Worm (Caenorhabditis elegans) whole organism, early embryonic: ENCODE data around the gene lgc-29.

Experiments
- B0310.2 ChIP-seq: sonication (generic microtip); optimal IDR thresholded peaks from 2 replicates; lab custom pipeline; 2016; ENCODE audit warnings: mild to moderate bottlenecking, missing genetic modification characterization, missing compliant biosample characterization
- F13C5.2 ChIP-seq: sonication (generic microtip); optimal IDR thresholded peaks from 2 replicates; lab custom pipeline; 2017; ENCODE audit warnings: mild to moderate bottlenecking, missing genetic modification characterization, inconsistent platforms, missing compliant biosample characterization
- aly-1 ChIP-seq: sonication (generic microtip); optimal IDR thresholded peaks from 2 replicates; lab custom pipeline; 2016; ENCODE audit warnings: missing genetic modification characterization, missing compliant biosample characterization
- ama-1 ChIP-seq: fragments of 150-350 bp; optimal IDR thresholded peaks from 2 replicates; lab custom pipeline; 2014
- ceh-36 ChIP-seq: sonication (generic microtip); optimal IDR thresholded peaks from 2 replicates; lab custom pipeline; 2016; ENCODE audit warnings: missing genetic modification characterization, inconsistent platforms, missing compliant biosample characterization
- ets-7 ChIP-seq: sonication (generic microtip); optimal IDR thresholded peaks from 2 replicates; lab custom pipeline; 2016; ENCODE audit warnings: missing genotype, missing genetic modification characterization, missing compliant biosample characterization
- flt-1 ChIP-seq: fragments of 200-800 bp; sonication (Bioruptor generic); IDR thresholded peaks from 2 replicates; pipeline ENCODE4 v1.3.6; 2022; ENCODE audit warnings: missing genetic modification characterization, missing compliant biosample characterization
- hmbx-1 ChIP-seq: sonication (generic microtip); optimal IDR thresholded peaks from 2 replicates; lab custom pipeline; 2016; ENCODE audit warnings: mild to moderate bottlenecking, missing genetic modification characterization, missing compliant biosample characterization
- hmg-4 ChIP-seq: fragments of 200-800 bp; sonication (Bioruptor generic); optimal IDR thresholded peaks from 2 replicates; lab custom pipeline; 2018; ENCODE audit warnings: mild to moderate bottlenecking, missing genetic modification characterization, missing compliant biosample characterization
- hnd-1 ChIP-seq: sonication (generic microtip); optimal IDR thresholded peaks from 2 replicates; lab custom pipeline; 2016; ENCODE audit warnings: missing genetic modification characterization, missing compliant biosample characterization
- pes-1 ChIP-seq: fragments of 200-800 bp; sonication (Bioruptor generic); IDR thresholded peaks from 2 replicates; pipeline ENCODE4 v1.3.6; 2022; ENCODE audit warnings: missing genetic modification reagents, missing genetic modification characterization, missing compliant biosample characterization
- scrt-1 ChIP-seq: fragments of 200-800 bp; sonication (Bioruptor generic); IDR thresholded peaks from 2 replicates; pipeline ENCODE4 v1.3.6; 2022; ENCODE audit warnings: missing genetic modification characterization, missing compliant biosample characterization
- sea-1 ChIP-seq: fragments of 200-800 bp; sonication (Bioruptor generic); conservative IDR thresholded peaks from 2 replicates; pipeline ENCODE4 v1.3.6; 2022; ENCODE audit warnings: missing genetic modification characterization, missing compliant biosample characterization
- tra-4 ChIP-seq: sonication (generic microtip); optimal IDR thresholded peaks from 2 replicates; lab custom pipeline; 2017; ENCODE audit warnings: missing genetic modification characterization, missing compliant biosample characterization

DNA sequence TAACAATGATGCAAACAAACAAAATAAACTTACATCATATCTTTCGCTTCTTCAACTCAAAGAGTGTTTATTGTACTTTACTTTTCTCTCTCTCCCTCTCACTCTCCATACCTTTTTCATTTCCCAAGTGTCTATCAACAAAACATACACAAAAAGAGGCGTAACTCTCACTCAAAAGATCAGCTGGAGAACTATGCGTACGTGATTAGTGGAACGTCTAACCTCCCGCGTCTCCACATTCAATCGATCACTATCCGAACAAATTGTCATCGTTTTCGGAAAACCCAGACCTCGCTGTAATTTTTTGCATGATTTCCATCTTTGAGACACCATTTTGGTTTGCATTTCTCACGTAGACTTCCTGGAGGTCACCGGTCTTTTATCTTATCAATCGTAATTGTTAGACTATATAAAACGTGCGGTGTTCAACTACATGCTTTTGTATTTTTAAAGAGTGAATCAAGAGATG lies 7.3 kb upstream of the lgc-29 start, which contains the start of gene nhr-57:
- TF ChIP-seq ama-1 (lab: Kevin White, UChicago) (no peak), hmg-4 (GFP tag; lab: Kevin White, UChicago) (no peak), pes-1 (GFP tag; lab: Robert Waterston, UW) (no peak), F13C5.2 (tag; lab: Kevin White, UChicago) (no peak), ceh-36 (tag; lab: Kevin White, UChicago) (no peak), B0310.2 (no peak), hmbx-1 (tag; lab: Kevin White, UChicago) (no peak), scrt-1 (no peak), aly-1 (tag; lab: Kevin White, UChicago) (no peak), tra-4 (no peak), hnd-1 (tag; lab: Kevin White, UChicago) (no peak), flt-1 (GFP tag; lab: Robert Waterston, UW) (no peak), ets-7 (tag; lab: Kevin White, UChicago) (no peak), sea-1 (no peak)
